Worm (Caenorhabditis elegans) whole organism, young adult: ENCODE data around the gene gcy-27.

Experiments used
- C06A6.2 ChIP-seq: fragments of 200-800 bp; sonication (Bioruptor generic); conservative IDR thresholded peaks from 2 replicates; pipeline ENCODE4 v1.3.6; 2022; ENCODE audit warnings: missing genetic modification characterization, missing compliant biosample characterization
- D2030.7 ChIP-seq: fragments of 200-800 bp; sonication (Bioruptor generic); IDR thresholded peaks from 2 replicates; pipeline ENCODE4 v1.3.6; 2022; ENCODE audit warnings: missing genetic modification reagents, missing genetic modification characterization, missing compliant biosample characterization
- F22D6.2 ChIP-seq: sonication (generic microtip); optimal IDR thresholded peaks from 2 replicates; lab custom pipeline; 2016; ENCODE audit warnings: mild to moderate bottlenecking, missing genetic modification characterization, missing compliant biosample characterization
- F33H1.4 ChIP-seq: fragments of 200-800 bp; sonication (Bioruptor generic); IDR thresholded peaks from 2 replicates; pipeline ENCODE4 v1.3.6; 2022; ENCODE audit warnings: missing genetic modification reagents, missing genetic modification characterization, missing compliant biosample characterization
- F49E8.2 ChIP-seq: sonication (generic microtip); optimal IDR thresholded peaks from 3 replicates; lab custom pipeline; 2017; ENCODE audit warnings: missing genetic modification characterization, mild to moderate bottlenecking, missing compliant biosample characterization, antibody characterized with exemption, moderate library complexity; ENCODE audit not compliant: insufficient read depth
- F52B5.7 ChIP-seq: sonication (generic microtip); optimal IDR thresholded peaks from 2 replicates; lab custom pipeline; 2016; ENCODE audit warnings: mild to moderate bottlenecking, missing genetic modification characterization, missing compliant biosample characterization
- F55B11.4 ChIP-seq: sonication (generic microtip); optimal IDR thresholded peaks from 2 replicates; lab custom pipeline; 2016; ENCODE audit warnings: missing compliant biosample characterization, missing genetic modification characterization, borderline replicate concordance; ENCODE audit not compliant: insufficient read depth
- F57C9.4 ChIP-seq: sonication (generic microtip); optimal IDR thresholded peaks from 2 replicates; lab custom pipeline; 2017; ENCODE audit warnings: mild to moderate bottlenecking, missing genetic modification characterization, missing compliant biosample characterization
- Y53G8AR.9 ChIP-seq: fragments of 200-800 bp; sonication (Bioruptor generic); conservative IDR thresholded peaks from 2 replicates; pipeline ENCODE4 v1.3.6; 2022; ENCODE audit warnings: missing genetic modification reagents, missing genetic modification characterization, missing compliant biosample characterization
- Y67H2A.10 ChIP-seq: fragments of 200-800 bp; sonication (Bioruptor generic); conservative IDR thresholded peaks from 2 replicates; pipeline ENCODE4 v1.3.6; 2022; ENCODE audit warnings: missing genetic modification reagents, missing genetic modification characterization, missing compliant biosample characterization
- attf-6 ChIP-seq: fragments of 200-800 bp; sonication (Bioruptor generic); IDR thresholded peaks from 2 replicates; pipeline ENCODE4 v1.3.6; 2022; ENCODE audit warnings: missing genetic modification reagents, missing genetic modification characterization, missing compliant biosample characterization
- ccch-3 ChIP-seq: fragments of 200-800 bp; sonication (Bioruptor generic); optimal IDR thresholded peaks from 2 replicates; lab custom pipeline; 2018; ENCODE audit warnings: mild to moderate bottlenecking, missing genetic modification characterization, missing compliant biosample characterization
- cebp-1 ChIP-seq, 2 experiments: fragments of 200-800 bp in 1 of 2; sonication (Bioruptor generic) in 1 of 2; sonication (generic microtip) in 1 of 2; IDR thresholded peaks in 1 of 2; optimal IDR thresholded peaks in 1 of 2; 2 replicates each; pipeline versions ENCODE4 v1.3.6 to Lab custom; 2017 to 2022; ENCODE audit warnings: missing compliant biosample characterization in 2 of 2, missing genetic modification characterization in 2 of 2, mild to moderate bottlenecking in 1 of 2, missing genetic modification reagents in 1 of 2, moderate library complexity in 1 of 2
- ceh-100 ChIP-seq: fragments of 200-800 bp; sonication (Bioruptor generic); IDR thresholded peaks from 2 replicates; pipeline ENCODE4 v1.3.6; 2022; ENCODE audit warnings: missing genetic modification reagents, missing genetic modification characterization, missing compliant biosample characterization
- ceh-27 ChIP-seq: fragments of 200-800 bp; sonication (Bioruptor generic); optimal IDR thresholded peaks from 2 replicates; lab custom pipeline; 2018; ENCODE audit warnings: mild to moderate bottlenecking, missing genetic modification characterization, moderate library complexity, missing compliant biosample characterization
- ceh-91 ChIP-seq: fragments of 200-800 bp; sonication (Bioruptor generic); IDR thresholded peaks from 2 replicates; pipeline ENCODE4 v1.3.6; 2022; ENCODE audit warnings: missing genetic modification reagents, missing genetic modification characterization, missing compliant biosample characterization
- dpff-1 ChIP-seq: sonication (generic microtip); optimal IDR thresholded peaks from 2 replicates; lab custom pipeline; 2017; ENCODE audit warnings: mild to moderate bottlenecking, missing genetic modification characterization, missing compliant biosample characterization
- ekl-4 ChIP-seq: fragments of 200-800 bp; sonication (Bioruptor generic); IDR thresholded peaks from 2 replicates; pipeline ENCODE4 v1.3.6; 2022; ENCODE audit warnings: missing genetic modification reagents, missing genetic modification characterization, missing compliant biosample characterization
- hlh-12 ChIP-seq: sonication (generic microtip); optimal IDR thresholded peaks from 2 replicates; lab custom pipeline; 2016; ENCODE audit warnings: missing genetic modification characterization, missing compliant biosample characterization
- hmg-1.2 ChIP-seq: fragments of 200-800 bp; sonication (Bioruptor generic); IDR thresholded peaks from 2 replicates; pipeline ENCODE4 v1.3.6; 2022; ENCODE audit warnings: missing genetic modification reagents, missing genetic modification characterization, missing compliant biosample characterization
- hmg-20 ChIP-seq: fragments of 200-800 bp; sonication (Bioruptor generic); IDR thresholded peaks from 2 replicates; pipeline ENCODE4 v1.3.6; 2022; ENCODE audit warnings: missing genetic modification reagents, missing genetic modification characterization, missing compliant biosample characterization
- let-526 ChIP-seq: fragments of 200-800 bp; sonication (Bioruptor generic); IDR thresholded peaks from 2 replicates; pipeline ENCODE4 v1.3.6; 2022; ENCODE audit warnings: missing genetic modification reagents, missing genetic modification characterization, missing compliant biosample characterization
- lin-26 ChIP-seq: fragments of 200-800 bp; sonication (Bioruptor generic); IDR thresholded peaks from 2 replicates; pipeline ENCODE4 v1.3.6; 2022; ENCODE audit warnings: missing genetic modification reagents, missing genetic modification characterization, missing compliant biosample characterization
- madf-3 ChIP-seq: fragments of 200-800 bp; sonication (Bioruptor generic); IDR thresholded peaks from 2 replicates; pipeline ENCODE4 v1.3.6; 2022; ENCODE audit warnings: missing genetic modification reagents, missing genetic modification characterization, missing compliant biosample characterization
- madf-8 ChIP-seq: fragments of 200-800 bp; sonication (Bioruptor generic); conservative IDR thresholded peaks from 2 replicates; pipeline ENCODE4 v1.3.6; 2022; ENCODE audit warnings: missing genetic modification reagents, missing genetic modification characterization, missing compliant biosample characterization
- mes-4 ChIP-seq: sonication (generic microtip); optimal IDR thresholded peaks from 2 replicates; lab custom pipeline; 2016; ENCODE audit warnings: missing genotype, missing genetic modification characterization, missing compliant biosample characterization
- nfya-1 ChIP-seq: sonication (generic microtip); optimal IDR thresholded peaks from 2 replicates; lab custom pipeline; 2017; ENCODE audit warnings: antibody characterized with exemption, missing compliant biosample characterization, missing genetic modification characterization, borderline replicate concordance; ENCODE audit not compliant: insufficient read depth
- nfya-2 ChIP-seq: fragments of 200-800 bp; sonication (Bioruptor generic); IDR thresholded peaks from 2 replicates; pipeline ENCODE4 v1.3.6; 2022; ENCODE audit warnings: missing genetic modification reagents, missing genetic modification characterization, missing compliant biosample characterization
- nfyb-1 ChIP-seq: fragments of 200-800 bp; sonication (Bioruptor generic); IDR thresholded peaks from 2 replicates; pipeline ENCODE4 v1.3.6; 2022; ENCODE audit warnings: missing genetic modification reagents, missing genetic modification characterization, missing compliant biosample characterization
- nhr-80 ChIP-seq: sonication (generic microtip); optimal IDR thresholded peaks from 2 replicates; lab custom pipeline; 2016; ENCODE audit warnings: missing genetic modification characterization, missing compliant biosample characterization
- pha-4 ChIP-seq: fragments of 150-350 bp; sonication (generic microtip); optimal IDR thresholded peaks from 2 replicates; lab custom pipeline; 2014; ENCODE audit warnings: missing biosample characterization, missing genetic modification reagents, missing genetic modification characterization
- sea-2 ChIP-seq: fragments of 200-800 bp; sonication (Bioruptor generic); IDR thresholded peaks from 2 replicates; pipeline ENCODE4 v1.3.6; 2022; ENCODE audit warnings: missing genetic modification characterization, missing compliant biosample characterization
- snpc-1.3 ChIP-seq: sonication (generic microtip); optimal IDR thresholded peaks from 2 replicates; lab custom pipeline; 2017; ENCODE audit warnings: missing genetic modification characterization, mild to moderate bottlenecking, missing compliant biosample characterization, antibody characterized with exemption, moderate library complexity, missing genotype, missing genetic modification reagents; ENCODE audit not compliant: insufficient read depth
- tbp1 ChIP-seq: fragments of 200-800 bp; sonication (Bioruptor generic); optimal IDR thresholded peaks from 2 replicates; lab custom pipeline; 2018; ENCODE audit warnings: mild to moderate bottlenecking, missing genetic modification characterization, missing compliant biosample characterization
- unc-62 ChIP-seq: fragments of 150-350 bp; optimal IDR thresholded peaks from 2 replicates; lab custom pipeline; 2014; ENCODE audit warnings: missing biosample characterization, missing genetic modification reagents, missing genetic modification characterization
- zfh-2 ChIP-seq: fragments of 200-800 bp; sonication (Bioruptor generic); conservative IDR thresholded peaks from 2 replicates; pipeline ENCODE4 v1.3.6; 2022; ENCODE audit warnings: missing genetic modification reagents, missing genetic modification characterization, missing compliant biosample characterization
- ztf-18 ChIP-seq: sonication (generic microtip); optimal IDR thresholded peaks from 2 replicates; lab custom pipeline; 2016; ENCODE audit warnings: missing genotype, mild to moderate bottlenecking, missing genetic modification characterization, missing compliant biosample characterization
- ztf-28 ChIP-seq: fragments of 200-800 bp; sonication (Bioruptor generic); IDR thresholded peaks from 2 replicates; pipeline ENCODE4 v1.3.6; 2022; ENCODE audit warnings: missing genetic modification reagents, missing genetic modification characterization, missing compliant biosample characterization
- ztf-6 ChIP-seq: fragments of 200-800 bp; sonication (Bioruptor generic); IDR thresholded peaks from 2 replicates; pipeline ENCODE4 v1.3.6; 2022; ENCODE audit warnings: missing genetic modification reagents, missing genetic modification characterization, missing compliant biosample characterization

gcy-27 gene

ce11 chrIV:17467825-17468224 lies 31.4 kb upstream of the gcy-27 start:
- TF ChIP-seq F52B5.7 (tag; lab: Kevin White, UChicago) (no peak), ekl-4 (no peak), snpc-1.3 (tag; lab: Kevin White, UChicago) (no peak), Y53G8AR.9 (GFP tag; lab: Robert Waterston, UW) (0 out of 2 replicates have a peak, but pooled peaks have one; percentile 31), mes-4 (tag; lab: Kevin White, UChicago) (no peak), lin-26 (no peak), Y67H2A.10 (GFP tag; lab: Robert Waterston, UW) (no peak), nfya-2 (GFP tag; lab: Robert Waterston, UW) (no peak), nhr-80 (tag; lab: Kevin White, UChicago) (no peak)
- TF ChIP-seq, all 124 proteins: peak for 1

ce11 chrIV:17467325-17467724 lies 30.9 kb upstream of the gcy-27 start, which contains the start of gene elo-2:
elo-2 (minus strand) TSS chrIV:17467408.
- TF ChIP-seq dpff-1 (tag; lab: Kevin White, UChicago) (no peak), nhr-80 (tag; lab: Kevin White, UChicago) (peak; percentile 51), nfyb-1 (GFP tag; lab: Robert Waterston, UW) (0 out of 2 replicates have a peak, but pooled peaks have one; percentile 19), ztf-18 (tag; lab: Kevin White, UChicago) (peak; percentile 22)

DNA sequence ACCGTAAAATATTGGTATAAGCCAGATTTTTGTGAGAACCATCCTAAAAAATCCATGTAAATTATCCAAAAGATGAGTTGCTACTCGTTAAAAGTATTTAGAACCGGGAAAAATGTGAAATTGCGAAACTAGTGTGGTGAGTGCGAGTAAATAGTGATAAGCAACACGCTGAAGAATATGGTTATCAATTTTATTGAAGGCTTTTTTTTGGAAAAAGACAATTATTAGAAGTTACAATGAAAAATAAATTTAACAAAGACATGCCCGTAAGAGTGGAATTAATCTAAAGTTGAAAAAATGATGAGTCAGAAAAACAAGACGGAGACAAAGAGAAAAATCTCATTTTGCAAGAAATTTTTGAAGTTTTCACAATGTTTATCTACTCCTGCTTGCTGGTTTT lies 29.4 kb upstream of the gcy-27 start, which contains the start of gene F11E6.6:
TSS of gene F11E6.6 (minus strand) at position 101 of the 400 bp plus-strand sequence.
- no peak for TF ChIP-seq cebp-1 (GFP tag; IDR thresholded peaks at IDR 0.05; lab: Robert Waterston, UW)
- TF ChIP-seq cebp-1 (tag; optimal IDR thresholded peaks at IDR 0.05; lab: Kevin White, UChicago), result peak; percentile 40
- TF ChIP-seq unc-62, result no peak
- TF ChIP-seq nhr-80 (tag; lab: Kevin White, UChicago), result peak; percentile 23

- no peak for TF ChIP-seq F55B11.4
- TF ChIP-seq cebp-1 (GFP tag; IDR thresholded peaks at IDR 0.05; lab: Robert Waterston, UW), result no peak
- no peak for TF ChIP-seq cebp-1 (tag; optimal IDR thresholded peaks at IDR 0.05; lab: Kevin White, UChicago)
- TF ChIP-seq zfh-2, result no peak
- TF ChIP-seq unc-62, result no peak
- no peak for TF ChIP-seq let-526 (GFP tag; lab: Robert Waterston, UW)
- TF ChIP-seq ccch-3 (GFP tag; lab: Kevin White, UChicago), result no peak
- no peak for TF ChIP-seq hmg-20
- no peak for TF ChIP-seq hmg-1.2 (GFP tag; lab: Robert Waterston, UW)
- TF ChIP-seq hlh-12 (tag; lab: Kevin White, UChicago), result no peak
- no peak for TF ChIP-seq sea-2
- TF ChIP-seq F22D6.2, result no peak
- no peak for TF ChIP-seq F57C9.4
- TF ChIP-seq Y53G8AR.9 (GFP tag; lab: Robert Waterston, UW), result no peak
- TF ChIP-seq D2030.7 (GFP tag; lab: Robert Waterston, UW), result no peak
- no peak for TF ChIP-seq attf-6 (GFP tag; lab: Robert Waterston, UW)
- TF ChIP-seq F33H1.4 (GFP tag; lab: Robert Waterston, UW), result no peak
- no peak for TF ChIP-seq nfya-1 (tag; lab: Kevin White, UChicago)
These were observed 26.7 kb upstream of the gcy-27 start, which contains the start of gene F11E6.10 for ce11 chrIV:17463108-17463608. F11E6.10 (minus strand) TSS chrIV:17463158.

ce11 chrIV:17461222-17461707 lies 24.8 kb upstream of the gcy-27 start, which contains the start of gene rif-1.1:
rif-1.1 (minus strand) TSS chrIV:17461272.
- TF ChIP-seq ceh-91 (GFP tag; lab: Robert Waterston, UW) (peak; percentile 84), ceh-27 (GFP tag; lab: Kevin White, UChicago) (no peak), ztf-28 (GFP tag; lab: Robert Waterston, UW) (no peak), tbp1 (GFP tag; lab: Kevin White, UChicago) (peak; percentile 59), Y67H2A.10 (GFP tag; lab: Robert Waterston, UW) (no peak), zfh-2 (no peak), F49E8.2 (tag; lab: Kevin White, UChicago) (peak; percentile 64), F33H1.4 (GFP tag; lab: Robert Waterston, UW) (peak; percentile 63), madf-8 (peak; percentile 86), hlh-12 (tag; lab: Kevin White, UChicago) (no peak), pha-4 (tag; lab: Kevin White, UChicago) (no peak), F55B11.4 (no peak), madf-3 (GFP tag; lab: Robert Waterston, UW) (peak; percentile 87), ceh-100 (GFP tag; lab: Robert Waterston, UW) (no peak), C06A6.2 (GFP tag; lab: Robert Waterston, UW) (no peak), nfya-2 (GFP tag; lab: Robert Waterston, UW) (no peak), ztf-6 (GFP tag; lab: Robert Waterston, UW) (no peak)
